Worm (Caenorhabditis elegans) whole organism, mixed stage, embryonic: Measurements from ENCODE around the gene cki-1.
A peak's percentile ranks its signal among the peaks of the same experiment; 100 is the strongest.

Source experiments
- M03D4.4 ChIP-seq: sonication (generic microtip); optimal IDR thresholded peaks from 2 replicates; lab custom pipeline; 2017; ENCODE audit warnings: mild to moderate bottlenecking, missing genetic modification characterization, missing compliant biosample characterization
- bed-3 ChIP-seq: fragments of 200-800 bp; sonication (Bioruptor generic); optimal IDR thresholded peaks from 3 replicates; lab custom pipeline; 2018; ENCODE audit warnings: mild to moderate bottlenecking, missing genetic modification characterization, moderate library complexity, missing compliant biosample characterization
- blmp-1 ChIP-seq: fragments of 150-350 bp; optimal IDR thresholded peaks from 2 replicates; lab custom pipeline; 2014; ENCODE audit warnings: missing biosample characterization, missing genetic modification characterization
- ceh-39 ChIP-seq: fragments of 150-350 bp; optimal IDR thresholded peaks from 2 replicates; lab custom pipeline; 2014; ENCODE audit warnings: missing biosample characterization, missing genetic modification characterization
- ceh-43 ChIP-seq: fragments of 200-800 bp; sonication (Bioruptor generic); optimal IDR thresholded peaks from 2 replicates; lab custom pipeline; 2018; ENCODE audit warnings: mild to moderate bottlenecking, missing genetic modification characterization, moderate library complexity, missing compliant biosample characterization
- ceh-83 ChIP-seq: fragments of 200-800 bp; sonication (Bioruptor generic); optimal IDR thresholded peaks from 2 replicates; lab custom pipeline; 2018; ENCODE audit warnings: mild to moderate bottlenecking, missing genetic modification characterization, missing compliant biosample characterization
- ces-1 ChIP-seq: fragments of 150-350 bp; optimal IDR thresholded peaks from 2 replicates; lab custom pipeline; 2014; ENCODE audit warnings: missing biosample characterization, missing genetic modification reagents, missing genetic modification characterization
- drap-1 ChIP-seq: fragments of 200-800 bp; sonication (Bioruptor generic); optimal IDR thresholded peaks from 3 replicates; lab custom pipeline; 2018; ENCODE audit warnings: mild to moderate bottlenecking, missing genetic modification characterization, missing compliant biosample characterization
- elt-1 ChIP-seq: sonication (generic microtip); optimal IDR thresholded peaks from 2 replicates; lab custom pipeline; 2017; ENCODE audit warnings: missing genetic modification characterization, mild to moderate bottlenecking, missing compliant biosample characterization, antibody characterized with exemption, moderate library complexity, borderline replicate concordance; ENCODE audit not compliant: insufficient read depth
- elt-3 ChIP-seq: fragments of 150-350 bp; optimal IDR thresholded peaks from 2 replicates; lab custom pipeline; 2014; ENCODE audit warnings: missing biosample characterization, missing genetic modification characterization
- flh-1 ChIP-seq: fragments of 200-800 bp; sonication (Bioruptor generic); optimal IDR thresholded peaks from 2 replicates; lab custom pipeline; 2018; ENCODE audit warnings: mild to moderate bottlenecking, missing genetic modification characterization, moderate library complexity, missing compliant biosample characterization
- ham-2 ChIP-seq: fragments of 200-800 bp; sonication (Bioruptor generic); optimal IDR thresholded peaks from 2 replicates; lab custom pipeline; 2018; ENCODE audit warnings: mild to moderate bottlenecking, missing genetic modification characterization, missing compliant biosample characterization
- hlh-1 ChIP-seq: fragments of 150-350 bp; optimal IDR thresholded peaks from 2 replicates; lab custom pipeline; 2014; ENCODE audit warnings: missing biosample characterization, missing genetic modification reagents, missing genetic modification characterization
- lin-13 ChIP-seq: fragments of 150-350 bp; optimal IDR thresholded peaks from 2 replicates; lab custom pipeline; 2014; ENCODE audit warnings: missing biosample characterization, missing genetic modification characterization
- lin-32 ChIP-seq: fragments of 200-800 bp; sonication (Bioruptor generic); optimal IDR thresholded peaks from 2 replicates; lab custom pipeline; 2018; ENCODE audit warnings: mild to moderate bottlenecking, missing genetic modification characterization, missing compliant biosample characterization
- lsy-2 ChIP-seq: fragments of 150-350 bp; optimal IDR thresholded peaks from 2 replicates; lab custom pipeline; 2014; ENCODE audit warnings: missing biosample characterization, missing genetic modification characterization
- mab-5 ChIP-seq: fragments of 150-350 bp; optimal IDR thresholded peaks from 2 replicates; lab custom pipeline; 2014; ENCODE audit warnings: missing biosample characterization, missing genetic modification characterization
- mep-1 ChIP-seq: fragments of 150-350 bp; optimal IDR thresholded peaks from 2 replicates; lab custom pipeline; 2017; ENCODE audit warnings: missing biosample characterization, missing genetic modification reagents, missing genetic modification characterization, inconsistent platforms
- nhr-2 ChIP-seq: fragments of 150-350 bp; optimal IDR thresholded peaks from 2 replicates; lab custom pipeline; 2014; ENCODE audit warnings: missing biosample characterization, missing genetic modification characterization
- nhr-237 ChIP-seq: fragments of 150-350 bp; optimal IDR thresholded peaks from 2 replicates; lab custom pipeline; 2014; ENCODE audit warnings: missing biosample characterization, missing genetic modification characterization
- nhr-28 ChIP-seq: fragments of 150-350 bp; optimal IDR thresholded peaks from 2 replicates; lab custom pipeline; 2014; ENCODE audit warnings: missing biosample characterization, missing genetic modification characterization
- nhr-76 ChIP-seq: sonication (generic microtip); optimal IDR thresholded peaks from 2 replicates; lab custom pipeline; 2017; ENCODE audit warnings: missing biosample characterization, missing genetic modification characterization
- pha-4 ChIP-seq: fragments of 150-350 bp; optimal IDR thresholded peaks from 2 replicates; lab custom pipeline; 2018; ENCODE audit warnings: missing biosample characterization, missing genetic modification reagents, missing genetic modification characterization
- snpc-4 ChIP-seq: fragments of 150-350 bp; optimal IDR thresholded peaks from 2 replicates; lab custom pipeline; 2014; ENCODE audit warnings: missing biosample characterization, missing genetic modification characterization
- sptf-1 ChIP-seq: sonication (generic microtip); optimal IDR thresholded peaks from 2 replicates; lab custom pipeline; 2017; ENCODE audit warnings: mild to moderate bottlenecking, missing genetic modification characterization, moderate library complexity, missing compliant biosample characterization
- unc-120 ChIP-seq: sonication (generic microtip); optimal IDR thresholded peaks from 2 replicates; lab custom pipeline; 2017; ENCODE audit warnings: missing genetic modification characterization, missing compliant biosample characterization; ENCODE audit not compliant: poor library complexity, severe bottlenecking
- unc-62 ChIP-seq: fragments of 150-350 bp; optimal IDR thresholded peaks from 2 replicates; lab custom pipeline; 2014; ENCODE audit warnings: missing biosample characterization, missing genetic modification reagents, missing genetic modification characterization
- zip-8 ChIP-seq: fragments of 150-350 bp; optimal IDR thresholded peaks from 2 replicates; lab custom pipeline; 2014; ENCODE audit warnings: missing biosample characterization, missing genetic modification characterization
- ztf-11 ChIP-seq: fragments of 150-350 bp; optimal IDR thresholded peaks from 2 replicates; lab custom pipeline; 2014; ENCODE audit warnings: missing biosample characterization, missing genetic modification characterization

cki-1 gene

ce11 chrII:7850575-7850974 is 39.5 kb downstream of the cki-1 start:
- TF ChIP-seq flh-1 (no peak), unc-62 (GFP tag; lab: Kevin White, UChicago) (peak; percentile 7)

- no peak for TF ChIP-seq ceh-43
- TF ChIP-seq nhr-2 (tag; lab: Kevin White, UChicago): no peak
- no peak for TF ChIP-seq drap-1 (GFP tag; lab: Kevin White, UChicago)
- TF ChIP-seq lsy-2 (tag; lab: Kevin White, UChicago): no peak
- TF ChIP-seq ces-1: no peak
- TF ChIP-seq M03D4.4 (tag; lab: Kevin White, UChicago): no peak
- no peak for TF ChIP-seq ceh-83 (GFP tag; lab: Kevin White, UChicago)
- TF ChIP-seq hlh-1 (tag; lab: Kevin White, UChicago): no peak
- TF ChIP-seq nhr-237 (tag; lab: Kevin White, UChicago): no peak
- no peak for TF ChIP-seq bed-3 (GFP tag; lab: Kevin White, UChicago)
- no peak for TF ChIP-seq blmp-1
- TF ChIP-seq elt-3 (tag; lab: Kevin White, UChicago): no peak
- TF ChIP-seq lin-32 (GFP tag; lab: Kevin White, UChicago): no peak
- TF ChIP-seq lin-13 (tag; lab: Kevin White, UChicago): no peak
- TF ChIP-seq, all 35 proteins: peak for 0
Measured at ce11 chrII:7851480-7851879, 40.4 kb downstream of the cki-1 start.

- TF ChIP-seq snpc-4 (tag; lab: Kevin White, UChicago) (no peak), lsy-2 (tag; lab: Kevin White, UChicago) (no peak), blmp-1 (no peak), drap-1 (GFP tag; lab: Kevin White, UChicago) (no peak), bed-3 (GFP tag; lab: Kevin White, UChicago) (no peak), nhr-76 (no peak), mab-5 (tag; lab: Kevin White, UChicago) (no peak), unc-120 (tag; lab: Kevin White, UChicago) (no peak), pha-4 (tag; lab: Kevin White, UChicago) (no peak), ces-1 (no peak), ztf-11 (tag; lab: Kevin White, UChicago) (no peak), M03D4.4 (tag; lab: Kevin White, UChicago) (no peak), elt-1 (tag; lab: Kevin White, UChicago) (no peak), ceh-43 (no peak), ham-2 (GFP tag; lab: Kevin White, UChicago) (no peak), mep-1 (tag; lab: Kevin White, UChicago) (no peak), hlh-1 (tag; lab: Kevin White, UChicago) (no peak), sptf-1 (tag; lab: Kevin White, UChicago) (no peak), nhr-28 (no peak)
- TF ChIP-seq, all 35 proteins: peak for 0
Measured at ce11 chrII:7853679-7854078, 42.6 kb downstream of the cki-1 start, which contains the start of gene T09A5.5. Gene T09A5.5 (minus strand): TSS chrII:7853779.

- TF ChIP-seq nhr-28: no peak
- TF ChIP-seq ham-2 (GFP tag; lab: Kevin White, UChicago): no peak
- TF ChIP-seq nhr-76: no peak
Measured at ce11 chrII:7854942-7855341, 43.9 kb downstream of the cki-1 start, which contains the start of gene mdt-10. Gene mdt-10 (minus strand): TSS chrII:7855042.

ce11 chrII:7855619-7856018 is 44.6 kb downstream of the cki-1 start, which contains the start of gene mdmh-35:
Gene mdmh-35 (minus strand): TSS chrII:7855719.
- TF ChIP-seq ztf-11 (tag; lab: Kevin White, UChicago) (no peak), M03D4.4 (tag; lab: Kevin White, UChicago) (no peak), nhr-237 (tag; lab: Kevin White, UChicago) (no peak), ceh-39 (tag; lab: Kevin White, UChicago) (no peak), elt-1 (tag; lab: Kevin White, UChicago) (no peak), snpc-4 (tag; lab: Kevin White, UChicago) (no peak), sptf-1 (tag; lab: Kevin White, UChicago) (no peak), zip-8 (tag; lab: Kevin White, UChicago) (no peak), mab-5 (tag; lab: Kevin White, UChicago) (no peak), nhr-28 (no peak), ceh-83 (GFP tag; lab: Kevin White, UChicago) (no peak)
